Worm (Caenorhabditis elegans) whole organism, young adult: ENCODE results near the gene R10E9.4.

Experiments
- C17E4.6 ChIP-seq: fragments of 200-800 bp; sonication (Bioruptor generic); IDR thresholded peaks from 2 replicates; pipeline ENCODE4 v1.3.6; 2022; ENCODE audit warnings: missing genetic modification reagents, missing genetic modification characterization, missing compliant biosample characterization
- F52B5.7 ChIP-seq: sonication (generic microtip); optimal IDR thresholded peaks from 2 replicates; lab custom pipeline; 2016; ENCODE audit warnings: mild to moderate bottlenecking, missing genetic modification characterization, missing compliant biosample characterization
- F57C9.4 ChIP-seq: sonication (generic microtip); optimal IDR thresholded peaks from 2 replicates; lab custom pipeline; 2017; ENCODE audit warnings: mild to moderate bottlenecking, missing genetic modification characterization, missing compliant biosample characterization
- K11D2.4 ChIP-seq: fragments of 200-800 bp; sonication (Bioruptor generic); IDR thresholded peaks from 2 replicates; pipeline ENCODE4 v1.3.6; 2022; ENCODE audit warnings: missing genetic modification reagents, missing genetic modification characterization, missing compliant biosample characterization
- K12H6.12 ChIP-seq: fragments of 200-800 bp; sonication (Bioruptor generic); optimal IDR thresholded peaks from 2 replicates; lab custom pipeline; 2018; ENCODE audit warnings: mild to moderate bottlenecking, missing genetic modification characterization, missing compliant biosample characterization
- T26A5.8 ChIP-seq: sonication (generic microtip); optimal IDR thresholded peaks from 2 replicates; lab custom pipeline; 2016; ENCODE audit warnings: missing genetic modification characterization, missing compliant biosample characterization
- Y53F4B.3 ChIP-seq: fragments of 200-800 bp; sonication (Bioruptor generic); IDR thresholded peaks from 2 replicates; pipeline ENCODE4 v1.3.6; 2022; ENCODE audit warnings: missing genetic modification reagents, missing genetic modification characterization, missing compliant biosample characterization
- Y53G8AR.9 ChIP-seq: fragments of 200-800 bp; sonication (Bioruptor generic); conservative IDR thresholded peaks from 2 replicates; pipeline ENCODE4 v1.3.6; 2022; ENCODE audit warnings: missing genetic modification reagents, missing genetic modification characterization, missing compliant biosample characterization
- Y79H2A.3 ChIP-seq: fragments of 200-800 bp; sonication (Bioruptor generic); conservative IDR thresholded peaks from 2 replicates; pipeline ENCODE4 v1.3.6; 2022; ENCODE audit warnings: missing genetic modification reagents, missing genetic modification characterization, missing compliant biosample characterization
- Y95B8A.8 ChIP-seq: fragments of 200-800 bp; sonication (Bioruptor generic); IDR thresholded peaks from 2 replicates; pipeline ENCODE4 v1.3.6; 2022; ENCODE audit warnings: missing genetic modification reagents, missing genetic modification characterization, missing compliant biosample characterization
- ZK185.1 ChIP-seq: sonication (generic microtip); optimal IDR thresholded peaks from 2 replicates; lab custom pipeline; 2016; ENCODE audit warnings: mild to moderate bottlenecking, missing genetic modification characterization, missing compliant biosample characterization; ENCODE audit not compliant: poor library complexity, severe bottlenecking
- atf-7 ChIP-seq: sonication (generic microtip); optimal IDR thresholded peaks from 2 replicates; lab custom pipeline; 2017; ENCODE audit warnings: mild to moderate bottlenecking, missing genetic modification characterization, missing compliant biosample characterization
- attf-6 ChIP-seq: fragments of 200-800 bp; sonication (Bioruptor generic); IDR thresholded peaks from 2 replicates; pipeline ENCODE4 v1.3.6; 2022; ENCODE audit warnings: missing genetic modification reagents, missing genetic modification characterization, missing compliant biosample characterization
- ceh-100 ChIP-seq: fragments of 200-800 bp; sonication (Bioruptor generic); IDR thresholded peaks from 2 replicates; pipeline ENCODE4 v1.3.6; 2022; ENCODE audit warnings: missing genetic modification reagents, missing genetic modification characterization, missing compliant biosample characterization
- ceh-58 ChIP-seq: fragments of 200-800 bp; sonication (Bioruptor generic); IDR thresholded peaks from 2 replicates; pipeline ENCODE4 v1.3.6; 2022; ENCODE audit warnings: missing genetic modification characterization, missing compliant biosample characterization
- ceh-79 ChIP-seq: sonication (generic microtip); optimal IDR thresholded peaks from 2 replicates; lab custom pipeline; 2017; ENCODE audit warnings: mild to moderate bottlenecking, missing genetic modification characterization, missing compliant biosample characterization
- dox-1 ChIP-seq: fragments of 200-800 bp; sonication (Bioruptor generic); IDR thresholded peaks from 2 replicates; pipeline ENCODE4 v1.3.6; 2022; ENCODE audit warnings: missing genetic modification reagents, missing genetic modification characterization, missing compliant biosample characterization
- dpff-1 ChIP-seq: sonication (generic microtip); optimal IDR thresholded peaks from 2 replicates; lab custom pipeline; 2017; ENCODE audit warnings: mild to moderate bottlenecking, missing genetic modification characterization, missing compliant biosample characterization
- egl-44 ChIP-seq: fragments of 200-800 bp; sonication (Bioruptor generic); IDR thresholded peaks from 2 replicates; pipeline ENCODE4 v1.3.6; 2022; ENCODE audit warnings: missing genetic modification reagents, missing genetic modification characterization, missing compliant biosample characterization
- ekl-4 ChIP-seq: fragments of 200-800 bp; sonication (Bioruptor generic); IDR thresholded peaks from 2 replicates; pipeline ENCODE4 v1.3.6; 2022; ENCODE audit warnings: missing genetic modification reagents, missing genetic modification characterization, missing compliant biosample characterization
- ets-4 ChIP-seq: fragments of 200-800 bp; sonication (Bioruptor generic); optimal IDR thresholded peaks from 2 replicates; lab custom pipeline; 2018; ENCODE audit warnings: mild to moderate bottlenecking, missing genetic modification characterization, missing compliant biosample characterization
- gei-17 ChIP-seq: fragments of 200-800 bp; sonication (Bioruptor generic); optimal IDR thresholded peaks from 2 replicates; lab custom pipeline; 2018; ENCODE audit warnings: mild to moderate bottlenecking, missing genetic modification characterization, missing compliant biosample characterization
- him-1 ChIP-seq: sonication (generic microtip); optimal IDR thresholded peaks from 2 replicates; lab custom pipeline; 2016; ENCODE audit warnings: missing genotype, missing genetic modification reagents, missing genetic modification characterization, missing compliant biosample characterization
- hlh-12 ChIP-seq: sonication (generic microtip); optimal IDR thresholded peaks from 2 replicates; lab custom pipeline; 2016; ENCODE audit warnings: missing genetic modification characterization, missing compliant biosample characterization
- hmg-1.2 ChIP-seq: fragments of 200-800 bp; sonication (Bioruptor generic); IDR thresholded peaks from 2 replicates; pipeline ENCODE4 v1.3.6; 2022; ENCODE audit warnings: missing genetic modification reagents, missing genetic modification characterization, missing compliant biosample characterization
- hrde-1 ChIP-seq: sonication (generic microtip); optimal IDR thresholded peaks from 2 replicates; lab custom pipeline; 2016; ENCODE audit warnings: missing genetic modification characterization, mild to moderate bottlenecking, missing compliant biosample characterization, moderate library complexity, missing genotype, missing genetic modification reagents, borderline replicate concordance
- hsf-1 ChIP-seq: fragments of 200-800 bp; sonication (Bioruptor generic); IDR thresholded peaks from 2 replicates; pipeline ENCODE4 v1.3.6; 2022; ENCODE audit warnings: missing genetic modification reagents, missing genetic modification characterization, missing compliant biosample characterization
- lin-26 ChIP-seq: fragments of 200-800 bp; sonication (Bioruptor generic); IDR thresholded peaks from 2 replicates; pipeline ENCODE4 v1.3.6; 2022; ENCODE audit warnings: missing genetic modification reagents, missing genetic modification characterization, missing compliant biosample characterization
- lin-54 ChIP-seq: fragments of 200-800 bp; sonication (Bioruptor generic); optimal IDR thresholded peaks from 2 replicates; lab custom pipeline; 2018; ENCODE audit warnings: mild to moderate bottlenecking, missing genetic modification characterization, missing compliant biosample characterization
- mel-28 ChIP-seq: sonication (generic microtip); optimal IDR thresholded peaks from 2 replicates; lab custom pipeline; 2016; ENCODE audit warnings: borderline replicate concordance, mild to moderate bottlenecking, missing genetic modification characterization, missing compliant biosample characterization
- nfya-1 ChIP-seq: sonication (generic microtip); optimal IDR thresholded peaks from 2 replicates; lab custom pipeline; 2017; ENCODE audit warnings: antibody characterized with exemption, missing compliant biosample characterization, missing genetic modification characterization, borderline replicate concordance; ENCODE audit not compliant: insufficient read depth
- nhr-120 ChIP-seq: fragments of 200-800 bp; sonication (Bioruptor generic); IDR thresholded peaks from 2 replicates; pipeline ENCODE4 v1.3.6; 2022; ENCODE audit warnings: missing genetic modification characterization, missing compliant biosample characterization
- pbrm-1 ChIP-seq: fragments of 200-800 bp; sonication (Bioruptor generic); IDR thresholded peaks from 2 replicates; pipeline ENCODE4 v1.3.6; 2022; ENCODE audit warnings: missing genetic modification reagents, missing genetic modification characterization, missing compliant biosample characterization
- rcor-1 ChIP-seq: fragments of 200-800 bp; sonication (Bioruptor generic); IDR thresholded peaks from 2 replicates; pipeline ENCODE4 v1.3.6; 2022; ENCODE audit warnings: missing genetic modification reagents, missing genetic modification characterization, missing compliant biosample characterization
- rec-8 ChIP-seq, 2 experiments: sonication (generic microtip); optimal IDR thresholded peaks; 2 replicates each; lab custom pipeline; 2016; ENCODE audit warnings: mild to moderate bottlenecking in 2 of 2, missing genetic modification characterization in 2 of 2, missing genetic modification reagents in 2 of 2, missing genotype in 2 of 2, missing biosample characterization in 1 of 2, missing compliant biosample characterization in 1 of 2, moderate library complexity in 1 of 2
- sea-2 ChIP-seq: fragments of 200-800 bp; sonication (Bioruptor generic); IDR thresholded peaks from 2 replicates; pipeline ENCODE4 v1.3.6; 2022; ENCODE audit warnings: missing genetic modification characterization, missing compliant biosample characterization
- snpc-4 ChIP-seq, 5 experiments: fragments of 150-350 bp in 1 of 5; sonication (generic microtip) in 4 of 5; optimal IDR thresholded peaks; 2 replicates each; lab custom pipeline; 2014 to 2018; ENCODE audit warnings: missing genetic modification characterization in 5 of 5, missing biosample characterization in 3 of 5, antibody characterized with exemption in 2 of 5, mild to moderate bottlenecking in 2 of 5, missing compliant biosample characterization in 2 of 5, missing genotype in 2 of 5, moderate library complexity in 2 of 5, missing genetic modification reagents in 1 of 5
- tbp1 ChIP-seq: fragments of 200-800 bp; sonication (Bioruptor generic); optimal IDR thresholded peaks from 2 replicates; lab custom pipeline; 2018; ENCODE audit warnings: mild to moderate bottlenecking, missing genetic modification characterization, missing compliant biosample characterization
- tlf-1 ChIP-seq: fragments of 200-800 bp; sonication (Bioruptor generic); optimal IDR thresholded peaks from 2 replicates; lab custom pipeline; 2018; ENCODE audit warnings: mild to moderate bottlenecking, missing genetic modification characterization, missing compliant biosample characterization
- zim-3 ChIP-seq: sonication (generic microtip); optimal IDR thresholded peaks from 2 replicates; lab custom pipeline; 2017; ENCODE audit warnings: mild to moderate bottlenecking, missing genetic modification characterization, moderate library complexity, missing compliant biosample characterization
- ztf-22 ChIP-seq: fragments of 200-800 bp; sonication (Bioruptor generic); optimal IDR thresholded peaks from 2 replicates; lab custom pipeline; 2018; ENCODE audit warnings: mild to moderate bottlenecking, missing genetic modification characterization, moderate library complexity, missing compliant biosample characterization
- ztf-25 ChIP-seq: fragments of 200-800 bp; sonication (Bioruptor generic); IDR thresholded peaks from 2 replicates; pipeline ENCODE4 v1.3.6; 2022; ENCODE audit warnings: missing genetic modification reagents, missing genetic modification characterization, missing compliant biosample characterization
- ztf-26 ChIP-seq: sonication (generic microtip); optimal IDR thresholded peaks from 2 replicates; lab custom pipeline; 2017; ENCODE audit warnings: missing genetic modification characterization, missing compliant biosample characterization
- ztf-28 ChIP-seq: fragments of 200-800 bp; sonication (Bioruptor generic); IDR thresholded peaks from 2 replicates; pipeline ENCODE4 v1.3.6; 2022; ENCODE audit warnings: missing genetic modification reagents, missing genetic modification characterization, missing compliant biosample characterization
- ztf-6 ChIP-seq: fragments of 200-800 bp; sonication (Bioruptor generic); IDR thresholded peaks from 2 replicates; pipeline ENCODE4 v1.3.6; 2022; ENCODE audit warnings: missing genetic modification reagents, missing genetic modification characterization, missing compliant biosample characterization

Gene R10E9.4

ce11 chrIII:4019801-4020200, 47.2 kb upstream of the R10E9.4 start, which contains the start of gene snpc-3.4 (continued):
- peak; percentile 95 for TF ChIP-seq Y95B8A.8 (GFP tag; lab: Robert Waterston, UW)
- peak; percentile 61; the same call in 1 of the 2 replicates for TF ChIP-seq ceh-100 (GFP tag; lab: Robert Waterston, UW)
- no peak for TF ChIP-seq egl-44 (GFP tag; lab: Robert Waterston, UW)
- peak; percentile 27 for TF ChIP-seq snpc-4 (GFP tag; optimal IDR thresholded peaks at IDR 0.05; lab: Kevin White, UChicago)
- peak; percentile 31 to 61 (median 50) for TF ChIP-seq snpc-4 (tag; optimal IDR thresholded peaks at IDR 0.05; lab: Kevin White, UChicago)
- no peak for TF ChIP-seq gei-17
- peak; percentile 83 for TF ChIP-seq rcor-1 (GFP tag; lab: Robert Waterston, UW)
- no peak for TF ChIP-seq rec-8 (tag; optimal IDR thresholded peaks at IDR 0.05; lab: Kevin White, UChicago)
- TF ChIP-seq F52B5.7 (tag; lab: Kevin White, UChicago), result no peak
- TF ChIP-seq C17E4.6 (GFP tag; lab: Robert Waterston, UW), result peak; percentile 86
- TF ChIP-seq ztf-22 (GFP tag; lab: Kevin White, UChicago), result no peak
- TF ChIP-seq nhr-120 (GFP tag; lab: Robert Waterston, UW), result no peak
- TF ChIP-seq atf-7, result no peak
- peak; percentile 84; the same call in 1 of the 2 replicates for TF ChIP-seq ztf-28 (GFP tag; lab: Robert Waterston, UW)
- peak; percentile 85 for TF ChIP-seq Y53G8AR.9
- TF ChIP-seq hsf-1 (GFP tag; lab: Robert Waterston, UW), result peak; percentile 98
- no peak for TF ChIP-seq nfya-1 (tag; lab: Kevin White, UChicago)
- no peak for TF ChIP-seq T26A5.8 (tag; lab: Kevin White, UChicago)
- TF ChIP-seq lin-26 (GFP tag; lab: Robert Waterston, UW), result 0 out of 2 replicates have a peak, but pooled peaks have one; percentile 15
- TF ChIP-seq ceh-58 (GFP tag; lab: Robert Waterston, UW), result no peak
- no peak for TF ChIP-seq ztf-25
- peak; percentile 88 for TF ChIP-seq ekl-4 (GFP tag; lab: Robert Waterston, UW)
- TF ChIP-seq tlf-1 (GFP tag; lab: Kevin White, UChicago), result peak; percentile 94
- peak; percentile 65 for TF ChIP-seq tbp1 (GFP tag; lab: Kevin White, UChicago)
- TF ChIP-seq pbrm-1, result peak; percentile 88
- no peak for TF ChIP-seq F57C9.4 (tag; lab: Kevin White, UChicago)
- 0 out of 2 replicates have a peak, but pooled peaks have one; percentile 18 for TF ChIP-seq ztf-6 (GFP tag; lab: Robert Waterston, UW)
- no peak for TF ChIP-seq zim-3
- TF ChIP-seq K12H6.12 (tag; lab: Kevin White, UChicago), result no peak
- peak; percentile 92 for TF ChIP-seq dox-1 (GFP tag; lab: Robert Waterston, UW)
- peak; percentile 7; the same call in 1 of the 2 replicates for TF ChIP-seq Y53F4B.3 (GFP tag; lab: Robert Waterston, UW)
- TF ChIP-seq ztf-26, result no peak
- no peak for TF ChIP-seq ets-4 (GFP tag; lab: Kevin White, UChicago)
- TF ChIP-seq ZK185.1 (tag; lab: Kevin White, UChicago), result peak; percentile 9
- TF ChIP-seq hrde-1 (tag; lab: Kevin White, UChicago), result peak; percentile 4
- no peak for TF ChIP-seq sea-2 (GFP tag; lab: Robert Waterston, UW)
- TF ChIP-seq hmg-1.2, result peak; percentile 69
- peak; percentile 69 for TF ChIP-seq attf-6 (GFP tag; lab: Robert Waterston, UW)
- TF ChIP-seq him-1, result no peak
- 0 out of 2 replicates have a peak, but pooled peaks have one; percentile 42 for TF ChIP-seq K11D2.4 (GFP tag; lab: Robert Waterston, UW)
- TF ChIP-seq lin-54 (GFP tag; lab: Kevin White, UChicago), result peak; percentile 94
- peak; percentile 88 for TF ChIP-seq Y79H2A.3
- TF ChIP-seq hlh-12 (tag; lab: Kevin White, UChicago), result no peak
- TF ChIP-seq dpff-1, result no peak
- TF ChIP-seq ceh-79 (tag; lab: Kevin White, UChicago), result no peak
- TF ChIP-seq mel-28, result no peak
